Worm (Caenorhabditis elegans) whole organism, L2 larva: Measurements from ENCODE around the gene dyf-19.
A peak's percentile ranks its signal among the peaks of the same experiment; 100 is the strongest.

Source experiments
- R02D3.7 ChIP-seq: fragments of 150-350 bp; optimal IDR thresholded peaks from 2 replicates; lab custom pipeline; 2014; ENCODE audit warnings: missing biosample characterization, missing genetic modification characterization
- aly-2 ChIP-seq: fragments of 150-350 bp; optimal IDR thresholded peaks from 2 replicates; lab custom pipeline; 2014; ENCODE audit warnings: missing biosample characterization, missing genetic modification characterization
- blmp-1 ChIP-seq: sonication (generic microtip); optimal IDR thresholded peaks from 2 replicates; lab custom pipeline; 2017; ENCODE audit warnings: missing genetic modification characterization, mild to moderate bottlenecking, missing compliant biosample characterization, antibody characterized with exemption, moderate library complexity; ENCODE audit not compliant: insufficient read depth
- fos-1 ChIP-seq: fragments of 150-350 bp; optimal IDR thresholded peaks from 2 replicates; lab custom pipeline; 2014; ENCODE audit warnings: missing biosample characterization, missing genetic modification characterization
- mdl-1 ChIP-seq, 2 experiments: fragments of 150-350 bp in 1 of 2; sonication (generic microtip) in 1 of 2; optimal IDR thresholded peaks; 2 replicates each; lab custom pipeline; 2017; ENCODE audit warnings: missing biosample characterization in 2 of 2, missing genetic modification characterization in 2 of 2
- nhr-11 ChIP-seq: fragments of 150-350 bp; optimal IDR thresholded peaks from 2 replicates; lab custom pipeline; 2014; ENCODE audit warnings: missing biosample characterization, missing genetic modification characterization
- nhr-77 ChIP-seq: fragments of 150-350 bp; optimal IDR thresholded peaks from 2 replicates; lab custom pipeline; 2014; ENCODE audit warnings: missing biosample characterization, missing genetic modification characterization
- sem-4 ChIP-seq: fragments of 150-350 bp; optimal IDR thresholded peaks from 2 replicates; lab custom pipeline; 2014; ENCODE audit warnings: missing biosample characterization, missing genetic modification reagents, missing genetic modification characterization
- snpc-4 ChIP-seq: fragments of 150-350 bp; optimal IDR thresholded peaks from 2 replicates; lab custom pipeline; 2014; ENCODE audit warnings: missing biosample characterization, missing genetic modification characterization

DNA sequence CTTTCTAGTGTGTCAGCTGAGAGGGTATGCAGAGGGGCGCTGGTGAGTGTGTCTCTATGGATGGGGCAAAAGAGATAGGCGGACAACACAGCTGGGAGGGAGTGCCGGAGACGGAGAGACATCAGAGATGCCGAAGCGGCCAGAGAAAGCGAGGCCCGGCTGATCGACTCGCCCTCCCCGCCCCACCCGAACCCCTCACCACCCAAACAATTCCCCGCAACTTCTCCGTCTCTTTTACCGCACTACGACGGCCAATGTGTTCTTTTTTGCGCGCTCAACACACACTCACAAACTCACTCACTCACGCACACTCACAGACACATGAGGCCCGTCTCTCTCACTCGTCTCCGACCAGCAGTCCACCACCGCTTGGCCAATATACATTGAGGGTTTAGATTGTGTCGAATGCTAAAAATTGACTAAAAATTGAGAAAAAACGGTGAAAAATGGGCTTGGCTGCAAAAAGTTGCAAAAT lies 2.4 kb upstream of the dyf-19 start, which contains the start of gene Y43F8C.3:
- TF ChIP-seq aly-2 (no peak), sem-4 (peak; percentile 10), snpc-4 (tag; lab: Kevin White, UChicago) (peak; percentile 37), nhr-11 (tag; lab: Kevin White, UChicago) (no peak), mdl-1 (tag; optimal IDR thresholded peaks at IDR 0.05; lab: Kevin White, UChicago) (peak; percentile 34 to 47), R02D3.7 (tag; lab: Kevin White, UChicago) (no peak), blmp-1 (no peak), nhr-77 (tag; lab: Kevin White, UChicago) (no peak), fos-1 (tag; lab: Kevin White, UChicago) (peak; percentile 43)
